Worm (Caenorhabditis elegans): ENCODE data around the gene C09G9.8.

DNA sequence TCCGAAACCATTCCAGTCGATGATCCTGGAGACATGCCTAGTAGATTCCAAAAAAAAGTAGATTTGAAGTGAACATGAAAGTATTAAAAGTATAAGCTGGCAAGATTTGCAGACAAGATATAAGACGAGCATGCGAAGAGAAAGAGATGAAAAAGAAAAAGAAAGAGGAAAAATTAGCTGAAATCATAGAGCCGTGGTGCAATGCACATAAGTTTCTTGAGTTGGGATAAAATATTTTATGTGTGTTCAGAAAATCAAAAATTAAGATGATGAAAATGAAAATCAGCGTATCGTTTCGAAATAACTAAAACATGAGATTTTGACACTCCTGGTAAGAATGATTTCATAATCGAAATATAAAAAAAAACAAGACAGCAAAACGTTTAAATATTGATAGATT lies 36.8 kb upstream of the C09G9.8 start, which contains the start of gene T11B7.2:
- TF ChIP-seq ama-1 (optimal IDR thresholded peaks at IDR 0.05) (no peak), aly-1 (tag; optimal IDR thresholded peaks at IDR 0.05) (no peak), flt-1 (GFP tag; IDR thresholded peaks at IDR 0.05) (no peak), ceh-36 (tag; optimal IDR thresholded peaks at IDR 0.05) (no peak), scrt-1 (GFP tag; IDR thresholded peaks at IDR 0.05) (no peak)
